Worm (Caenorhabditis elegans) whole organism, early embryonic: Measurements from ENCODE around the gene txt-13.

Experiments used
- B0310.2 ChIP-seq: sonication (generic microtip); optimal IDR thresholded peaks from 2 replicates; lab custom pipeline; 2016; ENCODE audit warnings: mild to moderate bottlenecking, missing genetic modification characterization, missing compliant biosample characterization
- F13C5.2 ChIP-seq: sonication (generic microtip); optimal IDR thresholded peaks from 2 replicates; lab custom pipeline; 2017; ENCODE audit warnings: mild to moderate bottlenecking, missing genetic modification characterization, inconsistent platforms, missing compliant biosample characterization
- aly-1 ChIP-seq: sonication (generic microtip); optimal IDR thresholded peaks from 2 replicates; lab custom pipeline; 2016; ENCODE audit warnings: missing genetic modification characterization, missing compliant biosample characterization
- ama-1 ChIP-seq: fragments of 150-350 bp; optimal IDR thresholded peaks from 2 replicates; lab custom pipeline; 2014
- ceh-13 ChIP-seq: fragments of 200-800 bp; sonication (Bioruptor generic); optimal IDR thresholded peaks from 2 replicates; lab custom pipeline; 2018; ENCODE audit warnings: mild to moderate bottlenecking, missing genetic modification characterization, missing compliant biosample characterization
- ceh-36 ChIP-seq: sonication (generic microtip); optimal IDR thresholded peaks from 2 replicates; lab custom pipeline; 2016; ENCODE audit warnings: missing genetic modification characterization, inconsistent platforms, missing compliant biosample characterization
- ets-7 ChIP-seq: sonication (generic microtip); optimal IDR thresholded peaks from 2 replicates; lab custom pipeline; 2016; ENCODE audit warnings: missing genotype, missing genetic modification characterization, missing compliant biosample characterization
- flt-1 ChIP-seq: fragments of 200-800 bp; sonication (Bioruptor generic); IDR thresholded peaks from 2 replicates; pipeline ENCODE4 v1.3.6; 2022; ENCODE audit warnings: missing genetic modification characterization, missing compliant biosample characterization
- hmbx-1 ChIP-seq: sonication (generic microtip); optimal IDR thresholded peaks from 2 replicates; lab custom pipeline; 2016; ENCODE audit warnings: mild to moderate bottlenecking, missing genetic modification characterization, missing compliant biosample characterization
- hnd-1 ChIP-seq: sonication (generic microtip); optimal IDR thresholded peaks from 2 replicates; lab custom pipeline; 2016; ENCODE audit warnings: missing genetic modification characterization, missing compliant biosample characterization
- sea-1 ChIP-seq: fragments of 200-800 bp; sonication (Bioruptor generic); conservative IDR thresholded peaks from 2 replicates; pipeline ENCODE4 v1.3.6; 2022; ENCODE audit warnings: missing genetic modification characterization, missing compliant biosample characterization
- tbx-11 ChIP-seq: fragments of 200-800 bp; sonication (Bioruptor generic); IDR thresholded peaks from 2 replicates; pipeline ENCODE4 v1.3.6; 2022; ENCODE audit warnings: missing genetic modification characterization, missing compliant biosample characterization

DNA sequence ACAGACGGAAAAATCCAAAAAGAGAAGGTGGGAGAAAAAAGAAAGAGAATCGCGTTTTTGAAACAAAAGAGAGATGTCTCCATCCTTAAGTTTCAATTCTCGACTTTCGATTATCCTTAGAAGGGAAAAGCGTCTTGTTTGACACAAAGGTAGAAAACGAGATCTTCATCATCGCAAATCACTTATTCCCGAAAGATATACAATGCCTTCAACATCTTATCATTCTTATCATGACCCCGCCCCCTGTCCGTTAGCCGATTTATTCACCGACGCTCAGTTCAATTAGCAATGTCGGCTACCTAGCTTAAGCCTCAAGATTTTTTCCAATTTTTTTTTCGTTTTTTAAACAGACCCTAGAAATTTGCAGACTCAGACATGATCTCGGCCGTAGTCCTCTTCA, 28.6 kb downstream of the txt-13 start, which contains the start of gene C14A4.9:
- TF ChIP-seq ama-1 (lab: Kevin White, UChicago) (no peak), aly-1 (no peak), sea-1 (GFP tag; lab: Robert Waterston, UW) (no peak), flt-1 (GFP tag; lab: Robert Waterston, UW) (no peak), hmbx-1 (tag; lab: Kevin White, UChicago) (no peak), B0310.2 (tag; lab: Kevin White, UChicago) (no peak), hnd-1 (no peak), ceh-13 (no peak), tbx-11 (GFP tag; lab: Robert Waterston, UW) (no peak), ceh-36 (tag; lab: Kevin White, UChicago) (no peak), F13C5.2 (tag; lab: Kevin White, UChicago) (no peak), ets-7 (tag; lab: Kevin White, UChicago) (no peak)
